Worm (Caenorhabditis elegans) whole organism, L4 larva: ENCODE measurements around the gene M110.7.

Experiments
- F10B5.3 ChIP-seq: sonication (generic microtip); optimal IDR thresholded peaks from 2 replicates; lab custom pipeline; 2016; ENCODE audit warnings: mild to moderate bottlenecking, missing genetic modification characterization, missing compliant biosample characterization
- R02D3.7 ChIP-seq: fragments of 150-350 bp; sonication (generic microtip); optimal IDR thresholded peaks from 3 replicates; lab custom pipeline; 2014; ENCODE audit warnings: missing biosample characterization, missing genetic modification characterization
- Y105C5A.15 ChIP-seq: fragments of 200-800 bp; sonication (Bioruptor generic); IDR thresholded peaks from 2 replicates; pipeline ENCODE4 v1.3.6; 2022; ENCODE audit warnings: missing genetic modification characterization, missing compliant biosample characterization
- Y75B8A.6 ChIP-seq: fragments of 200-800 bp; sonication (Bioruptor generic); IDR thresholded peaks from 2 replicates; pipeline ENCODE4 v1.3.6; 2022; ENCODE audit warnings: missing genetic modification reagents, missing genetic modification characterization, missing compliant biosample characterization
- ZK337.2 ChIP-seq: fragments of 200-800 bp; sonication (Bioruptor generic); IDR thresholded peaks from 2 replicates; pipeline ENCODE4 v1.3.6; 2022; ENCODE audit warnings: missing genetic modification reagents, missing genetic modification characterization, missing compliant biosample characterization
- ceh-32 ChIP-seq: sonication (generic microtip); optimal IDR thresholded peaks from 2 replicates; lab custom pipeline; 2016; ENCODE audit warnings: mild to moderate bottlenecking, missing genetic modification characterization, missing compliant biosample characterization; ENCODE audit not compliant: poor library complexity
- dmd-6 ChIP-seq: fragments of 200-800 bp; sonication (Bioruptor generic); IDR thresholded peaks from 2 replicates; pipeline ENCODE4 v1.3.6; 2022; ENCODE audit warnings: missing genetic modification reagents, missing genetic modification characterization, missing compliant biosample characterization
- duxl-1 ChIP-seq: sonication (generic microtip); optimal IDR thresholded peaks from 2 replicates; lab custom pipeline; 2016; ENCODE audit warnings: mild to moderate bottlenecking, missing genetic modification characterization, moderate library complexity, missing compliant biosample characterization; ENCODE audit not compliant: poor library complexity
- dve-1 ChIP-seq: sonication (generic microtip); optimal IDR thresholded peaks from 2 replicates; lab custom pipeline; 2017; ENCODE audit warnings: antibody characterized with exemption, mild to moderate bottlenecking, missing genetic modification characterization, missing compliant biosample characterization; ENCODE audit not compliant: insufficient read depth
- hlh-11 ChIP-seq: fragments of 200-800 bp; sonication (Bioruptor generic); optimal IDR thresholded peaks from 2 replicates; lab custom pipeline; 2018; ENCODE audit warnings: mild to moderate bottlenecking, missing genetic modification characterization, missing compliant biosample characterization
- hlh-30 ChIP-seq: sonication (generic microtip); optimal IDR thresholded peaks from 2 replicates; lab custom pipeline; 2017; ENCODE audit warnings: antibody characterized with exemption, mild to moderate bottlenecking, missing genetic modification characterization, missing compliant biosample characterization; ENCODE audit not compliant: insufficient read depth
- hmg-1.1 ChIP-seq: fragments of 200-800 bp; sonication (Bioruptor generic); IDR thresholded peaks from 2 replicates; pipeline ENCODE4 v1.3.6; 2022; ENCODE audit warnings: missing genetic modification reagents, missing genetic modification characterization, missing compliant biosample characterization
- lin-1 ChIP-seq: fragments of 200-800 bp; sonication (Bioruptor generic); IDR thresholded peaks from 2 replicates; pipeline ENCODE4 v1.3.6; 2022; ENCODE audit warnings: missing genetic modification reagents, missing genetic modification characterization, missing compliant biosample characterization
- lin-15B ChIP-seq: fragments of 150-350 bp; sonication (generic microtip); optimal IDR thresholded peaks from 3 replicates; lab custom pipeline; 2014; ENCODE audit warnings: missing biosample characterization, missing genetic modification characterization
- lin-29 ChIP-seq: fragments of 200-800 bp; sonication (Bioruptor generic); IDR thresholded peaks from 2 replicates; pipeline ENCODE4 v1.3.6; 2022; ENCODE audit warnings: missing genetic modification reagents, missing genetic modification characterization, missing compliant biosample characterization
- lsy-2 ChIP-seq, 2 experiments: fragments of 150-350 bp in 1 of 2; sonication (generic microtip) in 1 of 2; optimal IDR thresholded peaks; 2 replicates each; lab custom pipeline; 2014 to 2017; ENCODE audit warnings: missing biosample characterization in 2 of 2, missing genetic modification characterization in 2 of 2
- mdl-1 ChIP-seq, 2 experiments: fragments of 150-350 bp in 1 of 2; sonication (generic microtip) in 1 of 2; optimal IDR thresholded peaks; 2 replicates each; lab custom pipeline; 2014 to 2017; ENCODE audit warnings: missing biosample characterization in 2 of 2, missing genetic modification characterization in 2 of 2
- mxl-3 ChIP-seq: fragments of 200-800 bp; sonication (Bioruptor generic); optimal IDR thresholded peaks from 2 replicates; lab custom pipeline; 2018; ENCODE audit warnings: mild to moderate bottlenecking, missing genetic modification characterization, missing compliant biosample characterization
- nhr-111 ChIP-seq: fragments of 200-800 bp; sonication (Bioruptor generic); optimal IDR thresholded peaks from 2 replicates; lab custom pipeline; 2018; ENCODE audit warnings: mild to moderate bottlenecking, missing genetic modification characterization, missing compliant biosample characterization
- nhr-25 ChIP-seq: sonication (generic microtip); optimal IDR thresholded peaks from 2 replicates; lab custom pipeline; 2017; ENCODE audit warnings: missing genetic modification characterization, mild to moderate bottlenecking, missing compliant biosample characterization, antibody characterized with exemption, moderate library complexity, borderline replicate concordance; ENCODE audit not compliant: insufficient read depth
- nhr-28 ChIP-seq: fragments of 150-350 bp; optimal IDR thresholded peaks from 2 replicates; lab custom pipeline; 2014; ENCODE audit warnings: missing biosample characterization, missing genetic modification characterization
- nhr-41 ChIP-seq: fragments of 200-800 bp; sonication (Bioruptor generic); IDR thresholded peaks from 2 replicates; pipeline ENCODE4 v1.3.6; 2022; ENCODE audit warnings: missing genetic modification reagents, missing genetic modification characterization, missing compliant biosample characterization
- nhr-48 ChIP-seq: sonication (generic microtip); optimal IDR thresholded peaks from 2 replicates; lab custom pipeline; 2016; ENCODE audit warnings: mild to moderate bottlenecking, missing genetic modification characterization, missing compliant biosample characterization
- nhr-77 ChIP-seq: fragments of 150-350 bp; optimal IDR thresholded peaks from 2 replicates; lab custom pipeline; 2014; ENCODE audit warnings: missing biosample characterization, missing genetic modification characterization
- php-3 ChIP-seq: fragments of 200-800 bp; sonication (Bioruptor generic); IDR thresholded peaks from 2 replicates; pipeline ENCODE4 v1.3.6; 2022; ENCODE audit warnings: missing genetic modification reagents, missing genetic modification characterization, missing compliant biosample characterization
- pqm-1 ChIP-seq: sonication (generic microtip); optimal IDR thresholded peaks from 2 replicates; lab custom pipeline; 2017; ENCODE audit warnings: missing biosample characterization, missing genetic modification characterization
- snpc-4 ChIP-seq: fragments of 150-350 bp; optimal IDR thresholded peaks from 2 replicates; lab custom pipeline; 2014; ENCODE audit warnings: missing biosample characterization, missing genetic modification characterization
- tra-1 ChIP-seq: fragments of 200-800 bp; sonication (Bioruptor generic); IDR thresholded peaks from 2 replicates; pipeline ENCODE4 v1.3.6; 2022; ENCODE audit warnings: missing genetic modification reagents, missing genetic modification characterization, missing compliant biosample characterization
- unc-62 ChIP-seq, 3 experiments: fragments of 150-350 bp in 1 of 3; sonication (generic microtip); optimal IDR thresholded peaks in 2 of 3; peaks in 1 of 3; 1 replicate in 1 of 3; 2 replicates in 2 of 3; lab custom pipeline; 2014 to 2017; ENCODE audit warnings: missing biosample characterization in 3 of 3, missing genetic modification characterization in 3 of 3, missing genetic modification reagents in 3 of 3, missing genotype in 1 of 3
- vab-7 ChIP-seq: fragments of 200-800 bp; sonication (Bioruptor generic); IDR thresholded peaks from 2 replicates; pipeline ENCODE4 v1.3.6; 2022; ENCODE audit warnings: missing genetic modification reagents, missing genetic modification characterization, missing compliant biosample characterization
- zag-1 ChIP-seq: fragments of 150-350 bp; optimal IDR thresholded peaks from 2 replicates; lab custom pipeline; 2014; ENCODE audit warnings: missing biosample characterization, missing genetic modification characterization
- zfp-2 ChIP-seq: sonication (generic microtip); optimal IDR thresholded peaks from 2 replicates; lab custom pipeline; 2016; ENCODE audit warnings: mild to moderate bottlenecking, missing genetic modification characterization, missing compliant biosample characterization
- zip-2 ChIP-seq: fragments of 150-350 bp; optimal IDR thresholded peaks from 2 replicates; lab custom pipeline; 2014; ENCODE audit warnings: missing biosample characterization, missing genetic modification characterization

The M110.7 gene

ce11 chrII:8259674-8260073 is 27.1 kb downstream of the M110.7 start (continued):
- 0 out of 2 replicates have a peak, but pooled peaks have one; percentile 15 for TF ChIP-seq tra-1 (GFP tag; lab: Robert Waterston, UW)

- TF ChIP-seq hlh-30 (peak; percentile 69), vab-7 (GFP tag; lab: Robert Waterston, UW) (no peak), unc-62 (GFP tag; optimal IDR thresholded peaks at IDR 0.05 in 1 of 2; lab: Kevin White, UChicago) (peak in 1 of 2 experiments; percentile 67), unc-62 (tag; optimal IDR thresholded peaks at IDR 0.05; lab: Kevin White, UChicago) (no peak), zfp-2 (tag; lab: Kevin White, UChicago) (no peak), nhr-48 (tag; lab: Kevin White, UChicago) (peak; percentile 85), lin-29 (no peak), mdl-1 (tag; optimal IDR thresholded peaks at IDR 0.05; lab: Kevin White, UChicago) (peak in 1 of 2 experiments; percentile 34), dve-1 (tag; lab: Kevin White, UChicago) (peak; percentile 21), ZK337.2 (GFP tag; lab: Robert Waterston, UW) (no peak), hlh-11 (peak; percentile 7), Y75B8A.6 (GFP tag; lab: Robert Waterston, UW) (no peak), nhr-25 (tag; lab: Kevin White, UChicago) (peak; percentile 20), zip-2 (tag; lab: Kevin White, UChicago) (no peak), dmd-6 (GFP tag; lab: Robert Waterston, UW) (peak; percentile 71), ceh-32 (tag; lab: Kevin White, UChicago) (no peak), lsy-2 (tag; optimal IDR thresholded peaks at IDR 0.05; lab: Kevin White, UChicago) (peak in 1 of 2 experiments; percentile 8), mxl-3 (GFP tag; lab: Kevin White, UChicago) (peak; percentile 75), nhr-28 (tag; lab: Kevin White, UChicago) (peak; percentile 65), pqm-1 (tag; lab: Kevin White, UChicago) (no peak), zag-1 (tag; lab: Kevin White, UChicago) (no peak)
Measured at ce11 chrII:8263562-8263961, 31.0 kb downstream of the M110.7 start.

- TF ChIP-seq F10B5.3 (tag; lab: Kevin White, UChicago) (no peak), lin-15B (tag; lab: Kevin White, UChicago) (no peak), hmg-1.1 (no peak), php-3 (GFP tag; lab: Robert Waterston, UW) (no peak), tra-1 (GFP tag; lab: Robert Waterston, UW) (0 out of 2 replicates have a peak, but pooled peaks have one; percentile 16), nhr-77 (no peak), Y105C5A.15 (GFP tag; lab: Robert Waterston, UW) (no peak), nhr-28 (tag; lab: Kevin White, UChicago) (peak; percentile 2), R02D3.7 (tag; lab: Kevin White, UChicago) (no peak), mdl-1 (tag; optimal IDR thresholded peaks at IDR 0.05; lab: Kevin White, UChicago) (peak in 1 of 2 experiments; percentile 21), snpc-4 (no peak), mxl-3 (GFP tag; lab: Kevin White, UChicago) (peak; percentile 50), dve-1 (tag; lab: Kevin White, UChicago) (no peak), pqm-1 (tag; lab: Kevin White, UChicago) (no peak), dmd-6 (GFP tag; lab: Robert Waterston, UW) (peak; percentile 35; the same call in 1 of the 2 replicates), hlh-30 (no peak), hlh-11 (peak; percentile 21), lin-29 (no peak)
Measured at ce11 chrII:8264619-8265018, 32.0 kb downstream of the M110.7 start, which contains the start of gene srdh-1. srdh-1 (plus strand) TSS chrII:8264661.

- TF ChIP-seq nhr-111 (GFP tag; lab: Kevin White, UChicago) (no peak), duxl-1 (tag; lab: Kevin White, UChicago) (no peak), lin-1 (GFP tag; lab: Robert Waterston, UW) (peak; percentile 18; the same call in 1 of the 2 replicates), nhr-41 (GFP tag; lab: Robert Waterston, UW) (peak; percentile 87; the same call in 1 of the 2 replicates), mxl-3 (GFP tag; lab: Kevin White, UChicago) (peak; percentile 38), hlh-11 (peak; percentile 35), dmd-6 (GFP tag; lab: Robert Waterston, UW) (peak; percentile 79), nhr-28 (tag; lab: Kevin White, UChicago) (peak; percentile 56), pqm-1 (tag; lab: Kevin White, UChicago) (peak; percentile 89)
Measured at ce11 chrII:8266559-8266958, 34.0 kb downstream of the M110.7 start.
